Worm (Caenorhabditis elegans) whole organism, L2 larva: ENCODE measurements around the gene E02H9.13.

Experiments
- C34F6.9 ChIP-seq: fragments of 150-350 bp; optimal IDR thresholded peaks from 2 replicates; lab custom pipeline; 2014; ENCODE audit warnings: missing biosample characterization, missing genetic modification characterization
- Y55F3AM.14 ChIP-seq: fragments of 200-800 bp; sonication (Bioruptor generic); optimal IDR thresholded peaks from 2 replicates; lab custom pipeline; 2018; ENCODE audit warnings: mild to moderate bottlenecking, missing genetic modification characterization, missing compliant biosample characterization
- alr-1 ChIP-seq: fragments of 150-350 bp; optimal IDR thresholded peaks from 2 replicates; lab custom pipeline; 2014; ENCODE audit warnings: missing biosample characterization, missing genetic modification characterization
- ama-1 ChIP-seq: fragments of 150-350 bp; optimal IDR thresholded peaks from 2 replicates; lab custom pipeline; 2018; ENCODE audit warnings: inconsistent platforms
- blmp-1 ChIP-seq: sonication (generic microtip); optimal IDR thresholded peaks from 2 replicates; lab custom pipeline; 2017; ENCODE audit warnings: missing genetic modification characterization, mild to moderate bottlenecking, missing compliant biosample characterization, antibody characterized with exemption, moderate library complexity; ENCODE audit not compliant: insufficient read depth
- ceh-16 ChIP-seq: fragments of 150-350 bp; optimal IDR thresholded peaks from 2 replicates; lab custom pipeline; 2014; ENCODE audit warnings: missing biosample characterization, missing genetic modification characterization
- ceh-82 ChIP-seq: fragments of 150-350 bp; optimal IDR thresholded peaks from 2 replicates; lab custom pipeline; 2014; ENCODE audit warnings: missing biosample characterization, missing genetic modification characterization
- crh-2 ChIP-seq: sonication (generic microtip); optimal IDR thresholded peaks from 2 replicates; lab custom pipeline; 2017; ENCODE audit warnings: missing biosample characterization, missing genetic modification characterization
- dmd-4 ChIP-seq: sonication (generic microtip); optimal IDR thresholded peaks from 2 replicates; lab custom pipeline; 2017; ENCODE audit warnings: missing biosample characterization, missing genetic modification characterization
- egl-27 ChIP-seq: sonication (generic microtip); optimal IDR thresholded peaks from 3 replicates; lab custom pipeline; 2017; ENCODE audit warnings: missing biosample characterization, missing genetic modification reagents, missing genetic modification characterization
- fos-1 ChIP-seq: fragments of 150-350 bp; optimal IDR thresholded peaks from 2 replicates; lab custom pipeline; 2014; ENCODE audit warnings: missing biosample characterization, missing genetic modification characterization
- gmeb-1 ChIP-seq: fragments of 150-350 bp; optimal IDR thresholded peaks from 2 replicates; lab custom pipeline; 2014; ENCODE audit warnings: missing biosample characterization, missing genetic modification characterization
- lin-11 ChIP-seq: fragments of 150-350 bp; sonication (generic microtip); optimal IDR thresholded peaks from 2 replicates; lab custom pipeline; 2014; ENCODE audit warnings: missing biosample characterization, missing genetic modification characterization, inconsistent platforms, mixed read lengths
- lin-13 ChIP-seq: fragments of 150-350 bp; optimal IDR thresholded peaks from 2 replicates; lab custom pipeline; 2014; ENCODE audit warnings: missing biosample characterization, missing genetic modification reagents, missing genetic modification characterization
- lin-39 ChIP-seq: fragments of 150-350 bp; optimal IDR thresholded peaks from 2 replicates; lab custom pipeline; 2014; ENCODE audit warnings: missing biosample characterization, missing genetic modification reagents, missing genetic modification characterization
- lsy-2 ChIP-seq, 2 experiments: fragments of 150-350 bp in 1 of 2; sonication (generic microtip) in 1 of 2; optimal IDR thresholded peaks; 2 replicates each; lab custom pipeline; 2014 to 2017; ENCODE audit warnings: missing biosample characterization in 2 of 2, missing genetic modification characterization in 2 of 2
- mab-5 ChIP-seq: fragments of 150-350 bp; optimal IDR thresholded peaks from 2 replicates; lab custom pipeline; 2014; ENCODE audit warnings: missing biosample characterization, missing genetic modification characterization
- mbf-1 ChIP-seq: sonication (generic microtip); optimal IDR thresholded peaks from 2 replicates; lab custom pipeline; 2017; ENCODE audit warnings: missing biosample characterization, missing genetic modification characterization
- mdl-1 ChIP-seq, 2 experiments: fragments of 150-350 bp in 1 of 2; sonication (generic microtip) in 1 of 2; optimal IDR thresholded peaks; 2 replicates each; lab custom pipeline; 2017; ENCODE audit warnings: missing biosample characterization in 2 of 2, missing genetic modification characterization in 2 of 2
- nhr-11 ChIP-seq: fragments of 150-350 bp; optimal IDR thresholded peaks from 2 replicates; lab custom pipeline; 2014; ENCODE audit warnings: missing biosample characterization, missing genetic modification characterization
- nhr-12 ChIP-seq: fragments of 150-350 bp; optimal IDR thresholded peaks from 2 replicates; lab custom pipeline; 2014; ENCODE audit warnings: missing biosample characterization, missing genetic modification characterization
- nhr-129 ChIP-seq: fragments of 150-350 bp; optimal IDR thresholded peaks from 2 replicates; lab custom pipeline; 2014; ENCODE audit warnings: missing biosample characterization, missing genetic modification characterization
- nhr-21 ChIP-seq: fragments of 150-350 bp; optimal IDR thresholded peaks from 2 replicates; lab custom pipeline; 2014; ENCODE audit warnings: missing biosample characterization, missing genetic modification characterization
- nhr-23 ChIP-seq: fragments of 150-350 bp; optimal IDR thresholded peaks from 2 replicates; lab custom pipeline; 2014; ENCODE audit warnings: missing biosample characterization, missing genetic modification reagents, missing genetic modification characterization
- nhr-237 ChIP-seq: fragments of 150-350 bp; optimal IDR thresholded peaks from 2 replicates; lab custom pipeline; 2014; ENCODE audit warnings: missing biosample characterization, missing genetic modification characterization
- nhr-6 ChIP-seq: fragments of 150-350 bp; optimal IDR thresholded peaks from 2 replicates; lab custom pipeline; 2014; ENCODE audit warnings: missing biosample characterization, missing genetic modification characterization
- nhr-77 ChIP-seq: fragments of 150-350 bp; optimal IDR thresholded peaks from 2 replicates; lab custom pipeline; 2014; ENCODE audit warnings: missing biosample characterization, missing genetic modification characterization
- peb-1 ChIP-seq: fragments of 150-350 bp; optimal IDR thresholded peaks from 2 replicates; lab custom pipeline; 2014; ENCODE audit warnings: missing biosample characterization, missing genetic modification characterization
- sem-4 ChIP-seq: fragments of 150-350 bp; optimal IDR thresholded peaks from 2 replicates; lab custom pipeline; 2014; ENCODE audit warnings: missing biosample characterization, missing genetic modification reagents, missing genetic modification characterization
- skn-1 ChIP-seq: sonication (generic microtip); optimal IDR thresholded peaks from 2 replicates; lab custom pipeline; 2017; ENCODE audit warnings: missing biosample characterization, missing genetic modification characterization
- snpc-4 ChIP-seq: fragments of 150-350 bp; optimal IDR thresholded peaks from 2 replicates; lab custom pipeline; 2014; ENCODE audit warnings: missing biosample characterization, missing genetic modification characterization
- unc-39 ChIP-seq: fragments of 150-350 bp; optimal IDR thresholded peaks from 2 replicates; lab custom pipeline; 2014; ENCODE audit warnings: missing biosample characterization, missing genetic modification characterization
- unc-55 ChIP-seq: fragments of 150-350 bp; sonication (generic microtip); optimal IDR thresholded peaks from 3 replicates; lab custom pipeline; 2014; ENCODE audit warnings: missing biosample characterization, missing genetic modification reagents, missing genetic modification characterization
- unc-62 ChIP-seq: fragments of 150-350 bp; optimal IDR thresholded peaks from 2 replicates; lab custom pipeline; 2014; ENCODE audit warnings: missing biosample characterization, missing genetic modification reagents, missing genetic modification characterization
- zag-1 ChIP-seq: fragments of 150-350 bp; optimal IDR thresholded peaks from 2 replicates; lab custom pipeline; 2014; ENCODE audit warnings: missing biosample characterization, missing genetic modification characterization
- ztf-1 ChIP-seq: fragments of 200-800 bp; sonication (Bioruptor generic); conservative IDR thresholded peaks from 2 replicates; pipeline ENCODE4 v1.3.6; 2022; ENCODE audit warnings: missing genetic modification characterization, missing compliant biosample characterization
- ztf-11 ChIP-seq: sonication (generic microtip); optimal IDR thresholded peaks from 2 replicates; lab custom pipeline; 2017; ENCODE audit warnings: missing biosample characterization, missing genetic modification characterization
- ztf-4 ChIP-seq: fragments of 150-350 bp; optimal IDR thresholded peaks from 2 replicates; lab custom pipeline; 2014; ENCODE audit warnings: missing biosample characterization, missing genetic modification characterization

Gene E02H9.13

ce11 chrIII:2474781-2475180 is 36.2 kb upstream of the E02H9.13 start:
- TF ChIP-seq ztf-1 (no peak), nhr-21 (tag; lab: Kevin White, UChicago) (no peak), skn-1 (tag; lab: Kevin White, UChicago) (no peak), gmeb-1 (tag; lab: Kevin White, UChicago) (no peak), nhr-11 (tag; lab: Kevin White, UChicago) (no peak), blmp-1 (tag; lab: Kevin White, UChicago) (no peak), mdl-1 (tag; optimal IDR thresholded peaks at IDR 0.05; lab: Kevin White, UChicago) (no peak), nhr-77 (no peak), lsy-2 (tag; optimal IDR thresholded peaks at IDR 0.05; lab: Kevin White, UChicago) (no peak), ceh-82 (tag; lab: Kevin White, UChicago) (no peak), ztf-11 (tag; lab: Kevin White, UChicago) (no peak), nhr-23 (tag; lab: Kevin White, UChicago) (no peak), nhr-237 (tag; lab: Kevin White, UChicago) (no peak), egl-27 (no peak), ama-1 (lab: Kevin White, UChicago) (no peak), mab-5 (no peak), unc-62 (no peak)
- TF ChIP-seq, all 48 proteins: peak for 0

- TF ChIP-seq snpc-4 (no peak), mbf-1 (no peak), crh-2 (tag; lab: Kevin White, UChicago) (no peak), sem-4 (tag; lab: Kevin White, UChicago) (no peak), lin-13 (GFP tag; lab: Kevin White, UChicago) (no peak), lsy-2 (tag; optimal IDR thresholded peaks at IDR 0.05; lab: Kevin White, UChicago) (no peak), unc-39 (tag; lab: Kevin White, UChicago) (no peak), lin-39 (no peak), ama-1 (lab: Kevin White, UChicago) (no peak), blmp-1 (tag; lab: Kevin White, UChicago) (no peak), ztf-11 (tag; lab: Kevin White, UChicago) (no peak), ceh-16 (no peak), lin-11 (no peak), nhr-21 (tag; lab: Kevin White, UChicago) (no peak), nhr-6 (tag; lab: Kevin White, UChicago) (no peak), peb-1 (tag; lab: Kevin White, UChicago) (no peak), dmd-4 (tag; lab: Kevin White, UChicago) (no peak)
Measured at ce11 chrIII:2473554-2473953, 35.0 kb upstream of the E02H9.13 start, which contains the start of gene smg-6. Gene smg-6 (plus strand): TSS chrIII:2473854.

ce11 chrIII:2471855-2472254 is 33.3 kb upstream of the E02H9.13 start:
- TF ChIP-seq ztf-4 (tag; lab: Kevin White, UChicago) (peak; percentile 57), ztf-11 (tag; lab: Kevin White, UChicago) (no peak), nhr-129 (peak; percentile 81), lin-39 (no peak), mdl-1 (tag; optimal IDR thresholded peaks at IDR 0.05; lab: Kevin White, UChicago) (peak in 1 of 2 experiments; percentile 41), ama-1 (lab: Kevin White, UChicago) (no peak), mbf-1 (no peak), mab-5 (peak; percentile 2), skn-1 (tag; lab: Kevin White, UChicago) (no peak), zag-1 (tag; lab: Kevin White, UChicago) (no peak), lin-13 (GFP tag; lab: Kevin White, UChicago) (peak; percentile 70), nhr-77 (no peak), fos-1 (tag; lab: Kevin White, UChicago) (peak; percentile 72), alr-1 (tag; lab: Kevin White, UChicago) (no peak), blmp-1 (tag; lab: Kevin White, UChicago) (peak; percentile 21), unc-55 (peak; percentile 83), egl-27 (no peak), snpc-4 (no peak), nhr-6 (tag; lab: Kevin White, UChicago) (no peak), sem-4 (tag; lab: Kevin White, UChicago) (no peak), Y55F3AM.14 (GFP tag; lab: Kevin White, UChicago) (no peak), gmeb-1 (tag; lab: Kevin White, UChicago) (peak; percentile 45), peb-1 (tag; lab: Kevin White, UChicago) (no peak), crh-2 (tag; lab: Kevin White, UChicago) (peak; percentile 29), C34F6.9 (tag; lab: Kevin White, UChicago) (peak; percentile 75), lsy-2 (tag; optimal IDR thresholded peaks at IDR 0.05; lab: Kevin White, UChicago) (peak in 1 of 2 experiments; percentile 67), lin-11 (peak; percentile 46), nhr-12 (tag; lab: Kevin White, UChicago) (no peak), nhr-23 (tag; lab: Kevin White, UChicago) (no peak), ceh-16 (no peak)
